Worm (Caenorhabditis elegans) whole organism, young adult: Measurements from ENCODE around the gene fbxc-7.
A peak's percentile ranks its signal among the peaks of the same experiment; 100 is the strongest.
"Not testable (repeated sequence)": the region's sequence is repeated elsewhere in the genome, so short reads cannot be mapped to it uniquely, and the experiment has no call there.

Source experiments
- B0035.1 ChIP-seq: sonication (generic microtip); optimal IDR thresholded peaks from 2 replicates; lab custom pipeline; 2016; ENCODE audit warnings: missing genetic modification characterization, mild to moderate bottlenecking, missing compliant biosample characterization, missing genotype, missing genetic modification reagents
- F23B12.7 ChIP-seq: sonication (generic microtip); optimal IDR thresholded peaks from 2 replicates; lab custom pipeline; 2017; ENCODE audit warnings: missing genetic modification characterization, mild to moderate bottlenecking, missing compliant biosample characterization, antibody characterized with exemption, moderate library complexity; ENCODE audit not compliant: insufficient read depth
- T26A5.8 ChIP-seq: sonication (generic microtip); optimal IDR thresholded peaks from 2 replicates; lab custom pipeline; 2016; ENCODE audit warnings: missing genetic modification characterization, missing compliant biosample characterization
- Y53F4B.3 ChIP-seq: fragments of 200-800 bp; sonication (Bioruptor generic); IDR thresholded peaks from 2 replicates; pipeline ENCODE4 v1.3.6; 2022; ENCODE audit warnings: missing genetic modification reagents, missing genetic modification characterization, missing compliant biosample characterization
- Y79H2A.3 ChIP-seq: fragments of 200-800 bp; sonication (Bioruptor generic); conservative IDR thresholded peaks from 2 replicates; pipeline ENCODE4 v1.3.6; 2022; ENCODE audit warnings: missing genetic modification reagents, missing genetic modification characterization, missing compliant biosample characterization
- Y95B8A.8 ChIP-seq: fragments of 200-800 bp; sonication (Bioruptor generic); IDR thresholded peaks from 2 replicates; pipeline ENCODE4 v1.3.6; 2022; ENCODE audit warnings: missing genetic modification reagents, missing genetic modification characterization, missing compliant biosample characterization
- ZK185.1 ChIP-seq: sonication (generic microtip); optimal IDR thresholded peaks from 2 replicates; lab custom pipeline; 2016; ENCODE audit warnings: mild to moderate bottlenecking, missing genetic modification characterization, missing compliant biosample characterization; ENCODE audit not compliant: poor library complexity, severe bottlenecking
- aptf-2 ChIP-seq: fragments of 200-800 bp; sonication (Bioruptor generic); conservative IDR thresholded peaks from 2 replicates; pipeline ENCODE4 v1.3.6; 2022; ENCODE audit warnings: missing genetic modification reagents, missing genetic modification characterization, missing compliant biosample characterization
- aptf-3 ChIP-seq: fragments of 200-800 bp; sonication (Bioruptor generic); IDR thresholded peaks from 2 replicates; pipeline ENCODE4 v1.3.6; 2022; ENCODE audit warnings: missing genetic modification characterization, missing compliant biosample characterization
- attf-6 ChIP-seq: fragments of 200-800 bp; sonication (Bioruptor generic); IDR thresholded peaks from 2 replicates; pipeline ENCODE4 v1.3.6; 2022; ENCODE audit warnings: missing genetic modification reagents, missing genetic modification characterization, missing compliant biosample characterization
- bed-1 ChIP-seq: fragments of 200-800 bp; sonication (Bioruptor generic); IDR thresholded peaks from 2 replicates; pipeline ENCODE4 v1.3.6; 2022; ENCODE audit warnings: missing genetic modification reagents, missing genetic modification characterization, missing compliant biosample characterization
- bed-2 ChIP-seq: fragments of 200-800 bp; sonication (Bioruptor generic); IDR thresholded peaks from 2 replicates; pipeline ENCODE4 v1.3.6; 2022; ENCODE audit warnings: missing genetic modification reagents, missing genetic modification characterization, missing compliant biosample characterization
- ceh-100 ChIP-seq: fragments of 200-800 bp; sonication (Bioruptor generic); IDR thresholded peaks from 2 replicates; pipeline ENCODE4 v1.3.6; 2022; ENCODE audit warnings: missing genetic modification reagents, missing genetic modification characterization, missing compliant biosample characterization
- ceh-40 ChIP-seq: fragments of 200-800 bp; sonication (Bioruptor generic); IDR thresholded peaks from 2 replicates; pipeline ENCODE4 v1.3.6; 2022; ENCODE audit warnings: missing genetic modification characterization, missing compliant biosample characterization
- chd-7 ChIP-seq: sonication (generic microtip); optimal IDR thresholded peaks from 2 replicates; lab custom pipeline; 2016; ENCODE audit warnings: mild to moderate bottlenecking, missing genetic modification characterization, moderate library complexity, missing compliant biosample characterization
- dox-1 ChIP-seq: fragments of 200-800 bp; sonication (Bioruptor generic); IDR thresholded peaks from 2 replicates; pipeline ENCODE4 v1.3.6; 2022; ENCODE audit warnings: missing genetic modification reagents, missing genetic modification characterization, missing compliant biosample characterization
- egl-18 ChIP-seq: fragments of 200-800 bp; sonication (Bioruptor generic); IDR thresholded peaks from 2 replicates; pipeline ENCODE4 v1.3.6; 2022; ENCODE audit warnings: missing genetic modification reagents, missing genetic modification characterization, missing compliant biosample characterization
- ets-4 ChIP-seq: fragments of 200-800 bp; sonication (Bioruptor generic); optimal IDR thresholded peaks from 2 replicates; lab custom pipeline; 2018; ENCODE audit warnings: mild to moderate bottlenecking, missing genetic modification characterization, missing compliant biosample characterization
- fkh-3 ChIP-seq: sonication (generic microtip); optimal IDR thresholded peaks from 2 replicates; lab custom pipeline; 2016; ENCODE audit warnings: mild to moderate bottlenecking, missing genetic modification characterization, missing compliant biosample characterization
- him-1 ChIP-seq: sonication (generic microtip); optimal IDR thresholded peaks from 2 replicates; lab custom pipeline; 2016; ENCODE audit warnings: missing genotype, missing genetic modification reagents, missing genetic modification characterization, missing compliant biosample characterization
- lin-35 ChIP-seq, 3 experiments: fragments of 150-350 bp in 2 of 3; sonication (generic microtip) in 1 of 3; optimal IDR thresholded peaks; 2 replicates each; lab custom pipeline; 2014 to 2018; ENCODE audit warnings: missing biosample characterization in 3 of 3, missing genetic modification characterization in 3 of 3, missing genetic modification reagents in 3 of 3
- lin-40 ChIP-seq: sonication (generic microtip); optimal IDR thresholded peaks from 2 replicates; lab custom pipeline; 2016; ENCODE audit warnings: missing genetic modification characterization, mild to moderate bottlenecking, missing compliant biosample characterization, missing genotype, missing genetic modification reagents
- lsy-27 ChIP-seq: sonication (generic microtip); optimal IDR thresholded peaks from 2 replicates; lab custom pipeline; 2017; ENCODE audit warnings: missing genetic modification characterization, mild to moderate bottlenecking, missing compliant biosample characterization, antibody characterized with exemption, missing genotype, borderline replicate concordance; ENCODE audit not compliant: insufficient read depth
- madf-3 ChIP-seq: fragments of 200-800 bp; sonication (Bioruptor generic); IDR thresholded peaks from 2 replicates; pipeline ENCODE4 v1.3.6; 2022; ENCODE audit warnings: missing genetic modification reagents, missing genetic modification characterization, missing compliant biosample characterization
- madf-6 ChIP-seq: fragments of 200-800 bp; sonication (Bioruptor generic); IDR thresholded peaks from 2 replicates; pipeline ENCODE4 v1.3.6; 2022; ENCODE audit warnings: missing genetic modification reagents, missing genetic modification characterization, missing compliant biosample characterization
- mes-4 ChIP-seq: sonication (generic microtip); optimal IDR thresholded peaks from 2 replicates; lab custom pipeline; 2016; ENCODE audit warnings: missing genotype, missing genetic modification characterization, missing compliant biosample characterization
- mxl-1 ChIP-seq: sonication (generic microtip); optimal IDR thresholded peaks from 2 replicates; lab custom pipeline; 2016; ENCODE audit warnings: missing genetic modification characterization, missing compliant biosample characterization
- nfya-2 ChIP-seq: fragments of 200-800 bp; sonication (Bioruptor generic); IDR thresholded peaks from 2 replicates; pipeline ENCODE4 v1.3.6; 2022; ENCODE audit warnings: missing genetic modification reagents, missing genetic modification characterization, missing compliant biosample characterization
- nhr-27 ChIP-seq: fragments of 200-800 bp; sonication (Bioruptor generic); optimal IDR thresholded peaks from 2 replicates; lab custom pipeline; 2018; ENCODE audit warnings: mild to moderate bottlenecking, missing genetic modification characterization, moderate library complexity, missing compliant biosample characterization
- nhr-80 ChIP-seq: sonication (generic microtip); optimal IDR thresholded peaks from 2 replicates; lab custom pipeline; 2016; ENCODE audit warnings: missing genetic modification characterization, missing compliant biosample characterization
- nhr-90 ChIP-seq: sonication (generic microtip); optimal IDR thresholded peaks from 2 replicates; lab custom pipeline; 2016; ENCODE audit warnings: missing genotype, mild to moderate bottlenecking, missing genetic modification characterization, missing compliant biosample characterization
- rec-8 ChIP-seq, 2 experiments: sonication (generic microtip); optimal IDR thresholded peaks; 2 replicates each; lab custom pipeline; 2016; ENCODE audit warnings: mild to moderate bottlenecking in 2 of 2, missing genetic modification characterization in 2 of 2, missing genetic modification reagents in 2 of 2, missing genotype in 2 of 2, missing biosample characterization in 1 of 2, missing compliant biosample characterization in 1 of 2, moderate library complexity in 1 of 2
- repo-1 ChIP-seq: sonication (generic microtip); optimal IDR thresholded peaks from 2 replicates; lab custom pipeline; 2017; ENCODE audit warnings: mild to moderate bottlenecking, missing genetic modification characterization, missing compliant biosample characterization
- rpc-1 ChIP-seq, 2 experiments: fragments of 150-350 bp in 1 of 2; sonication (generic microtip) in 1 of 2; optimal IDR thresholded peaks; 2 replicates each; lab custom pipeline; 2014 to 2018; ENCODE audit warnings: missing biosample characterization in 1 of 2, missing genetic modification characterization in 1 of 2, missing genetic modification reagents in 1 of 2, missing genotype in 1 of 2
- sea-2 ChIP-seq: fragments of 200-800 bp; sonication (Bioruptor generic); IDR thresholded peaks from 2 replicates; pipeline ENCODE4 v1.3.6; 2022; ENCODE audit warnings: missing genetic modification characterization, missing compliant biosample characterization
- snpc-1.1 ChIP-seq: sonication (generic microtip); optimal IDR thresholded peaks from 2 replicates; lab custom pipeline; 2017; ENCODE audit warnings: missing genetic modification characterization, mild to moderate bottlenecking, missing compliant biosample characterization, antibody characterized with exemption, moderate library complexity, missing genotype, missing genetic modification reagents; ENCODE audit not compliant: insufficient read depth
- snpc-1.3 ChIP-seq: sonication (generic microtip); optimal IDR thresholded peaks from 2 replicates; lab custom pipeline; 2017; ENCODE audit warnings: missing genetic modification characterization, mild to moderate bottlenecking, missing compliant biosample characterization, antibody characterized with exemption, moderate library complexity, missing genotype, missing genetic modification reagents; ENCODE audit not compliant: insufficient read depth
- xnd-1 ChIP-seq: sonication (generic microtip); optimal IDR thresholded peaks from 2 replicates; lab custom pipeline; 2016; ENCODE audit warnings: missing genotype, missing genetic modification reagents, missing genetic modification characterization, missing compliant biosample characterization
- zfh-2 ChIP-seq: fragments of 200-800 bp; sonication (Bioruptor generic); conservative IDR thresholded peaks from 2 replicates; pipeline ENCODE4 v1.3.6; 2022; ENCODE audit warnings: missing genetic modification reagents, missing genetic modification characterization, missing compliant biosample characterization
- ztf-26 ChIP-seq: sonication (generic microtip); optimal IDR thresholded peaks from 2 replicates; lab custom pipeline; 2017; ENCODE audit warnings: missing genetic modification characterization, missing compliant biosample characterization
- ztf-3 ChIP-seq: fragments of 200-800 bp; sonication (Bioruptor generic); optimal IDR thresholded peaks from 2 replicates; lab custom pipeline; 2018; ENCODE audit warnings: mild to moderate bottlenecking, missing genetic modification characterization, missing compliant biosample characterization
- ztf-6 ChIP-seq: fragments of 200-800 bp; sonication (Bioruptor generic); IDR thresholded peaks from 2 replicates; pipeline ENCODE4 v1.3.6; 2022; ENCODE audit warnings: missing genetic modification reagents, missing genetic modification characterization, missing compliant biosample characterization

Gene fbxc-7

DNA sequence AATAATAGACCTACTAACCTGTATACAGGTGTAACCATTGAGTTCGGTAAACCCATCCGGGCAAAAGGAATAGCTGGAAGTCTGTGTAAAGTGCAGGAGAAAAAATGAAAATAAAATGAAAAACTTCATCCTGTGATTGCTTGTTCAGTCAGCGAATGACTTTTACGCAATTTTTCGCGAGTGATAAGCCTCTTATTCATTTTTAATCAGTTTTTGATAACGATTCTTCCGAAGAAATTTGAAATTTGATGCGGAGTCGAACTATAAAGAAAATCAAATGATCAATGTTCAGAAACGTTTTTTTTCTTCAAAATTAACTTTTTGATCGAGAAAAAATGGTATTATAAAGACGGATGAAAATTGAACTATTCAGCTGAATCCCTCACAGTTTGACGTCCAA, 31.9 kb upstream of the fbxc-7 start:
- TF ChIP-seq ztf-3 (GFP tag; lab: Kevin White, UChicago) = no peak
- no peak for TF ChIP-seq snpc-1.3
- TF ChIP-seq him-1 (tag; lab: Kevin White, UChicago) = no peak
- TF ChIP-seq T26A5.8 (tag; lab: Kevin White, UChicago) = no peak
- peak; percentile 44 for TF ChIP-seq nhr-80 (tag; lab: Kevin White, UChicago)

DNA sequence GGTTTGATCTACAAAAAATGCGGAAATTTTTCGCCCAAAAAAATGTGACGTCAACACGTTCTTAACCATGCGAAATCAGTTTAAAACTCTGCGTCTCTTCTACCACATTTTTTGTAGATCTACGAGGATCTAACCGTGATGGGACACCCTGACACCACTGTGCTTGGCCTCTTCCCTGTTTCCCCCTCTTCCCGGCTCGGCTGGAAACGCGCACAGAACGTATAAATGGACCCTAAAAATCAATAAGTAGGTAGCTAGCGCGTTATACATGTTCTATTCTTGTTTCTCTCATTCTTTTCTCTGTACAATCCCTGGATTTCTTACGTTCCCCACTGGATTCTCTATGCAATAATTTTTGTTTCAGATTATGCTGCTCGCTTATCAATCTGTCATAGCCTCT, 31.2 kb upstream of the fbxc-7 start, which contains the start of gene fbxc-28:
Gene fbxc-28 (plus strand): TSS at position 301 of the 400 bp plus-strand sequence.
- no peak for TF ChIP-seq lin-40 (tag; lab: Kevin White, UChicago)
- TF ChIP-seq egl-18 = no peak
- TF ChIP-seq nhr-27 (tag; lab: Kevin White, UChicago) = no peak
- no peak for TF ChIP-seq ets-4 (GFP tag; lab: Kevin White, UChicago)
- TF ChIP-seq ZK185.1 = no peak
- no peak for TF ChIP-seq Y79H2A.3 (GFP tag; lab: Robert Waterston, UW)
- TF ChIP-seq aptf-3 = no peak
- no peak for TF ChIP-seq nhr-90 (tag; lab: Kevin White, UChicago)
- TF ChIP-seq bed-2 (GFP tag; lab: Robert Waterston, UW) = no peak
- TF ChIP-seq B0035.1 (tag; lab: Kevin White, UChicago) = no peak
- no peak for TF ChIP-seq aptf-2 (GFP tag; lab: Robert Waterston, UW)
- TF ChIP-seq rpc-1 (optimal IDR thresholded peaks at IDR 0.05; lab: Kevin White, UChicago) = no peak
- no peak for TF ChIP-seq rpc-1 (tag; optimal IDR thresholded peaks at IDR 0.05; lab: Kevin White, UChicago)
- TF ChIP-seq madf-6 = no peak
- no peak for TF ChIP-seq zfh-2 (GFP tag; lab: Robert Waterston, UW)
- TF ChIP-seq Y95B8A.8 (GFP tag; lab: Robert Waterston, UW) = no peak

DNA sequence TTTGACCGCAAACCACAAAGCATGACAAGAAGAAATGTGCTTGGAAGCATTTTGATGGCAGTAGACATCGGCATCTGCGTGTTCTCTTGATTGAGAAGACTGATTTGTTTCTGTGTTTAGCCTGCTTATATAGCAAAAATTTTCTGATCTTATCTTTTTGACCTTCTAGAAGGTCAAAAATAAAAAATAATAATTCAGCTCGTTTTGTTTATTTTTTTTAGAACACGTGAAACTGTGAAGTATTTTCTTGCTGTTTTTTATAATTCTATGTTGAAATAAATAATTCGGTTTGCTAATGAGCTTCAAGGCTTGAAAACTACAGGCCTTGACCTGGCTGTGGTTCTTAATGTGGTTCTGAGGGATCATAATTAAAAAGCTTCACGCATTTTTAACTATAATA, 27.4 kb upstream of the fbxc-7 start, which contains the start of gene R07C3.13:
Gene R07C3.13 (minus strand): TSS at position 101 of the 400 bp plus-strand sequence.
- TF ChIP-seq chd-7 (tag; lab: Kevin White, UChicago) (no peak), ceh-40 (GFP tag; lab: Robert Waterston, UW) (no peak), rec-8 (tag; optimal IDR thresholded peaks at IDR 0.05; lab: Kevin White, UChicago) (no peak), lin-35 (GFP tag; optimal IDR thresholded peaks at IDR 0.05; lab: Kevin White, UChicago) (no peak), snpc-1.1 (tag; lab: Kevin White, UChicago) (no peak), F23B12.7 (tag; lab: Kevin White, UChicago) (no peak), ztf-26 (tag; lab: Kevin White, UChicago) (no peak)

DNA sequence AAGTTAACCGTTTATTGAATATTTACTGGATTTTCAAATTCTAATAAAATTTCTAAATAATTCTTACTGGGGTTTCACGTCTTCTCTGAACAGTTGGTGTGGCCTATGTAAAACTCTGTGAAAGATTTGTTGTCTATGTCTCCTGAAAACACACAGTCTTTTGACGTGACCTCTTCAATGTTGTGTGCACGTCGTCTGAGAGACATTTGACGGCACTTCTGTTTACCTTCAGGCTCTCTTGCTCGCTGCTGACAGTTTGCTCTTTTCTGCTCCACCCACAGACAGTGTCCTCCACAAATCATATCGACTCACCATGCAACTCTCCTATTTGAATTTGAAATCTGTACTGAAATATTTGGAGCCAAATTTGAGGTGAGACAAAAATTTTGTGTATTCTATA, 23.9 kb upstream of the fbxc-7 start, which contains the start of gene fbxc-34:
Gene fbxc-34 (plus strand): TSS at position 301 of the 400 bp plus-strand sequence.
- TF ChIP-seq mes-4 (tag; lab: Kevin White, UChicago); sea-2 (GFP tag; lab: Robert Waterston, UW); bed-1 (GFP tag; lab: Robert Waterston, UW): not testable (repeated sequence)

DNA sequence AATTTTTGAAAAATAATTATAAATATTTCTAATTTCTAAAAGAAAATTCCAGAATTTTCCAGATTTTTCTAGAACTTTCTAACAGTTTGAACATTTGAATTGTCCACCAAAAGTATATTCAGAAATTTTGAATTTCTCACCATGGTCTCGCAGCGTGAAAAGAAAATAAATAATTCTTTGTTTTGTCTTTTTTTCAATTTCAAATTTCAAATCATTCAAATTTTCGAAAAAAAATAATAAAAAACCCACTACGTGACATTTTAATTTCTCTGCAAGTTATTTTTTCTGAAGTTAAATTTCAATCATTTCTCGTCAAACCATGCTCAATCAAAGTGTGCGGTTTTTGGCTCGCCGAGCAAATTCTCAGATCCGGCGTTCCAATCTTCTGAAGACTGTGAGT, 22.0 kb upstream of the fbxc-7 start, which contains the start of gene acs-15:
Gene acs-15 (plus strand): TSS at position 301 of the 400 bp plus-strand sequence.
- no peak for TF ChIP-seq mxl-1 (tag; lab: Kevin White, UChicago)
- no peak for TF ChIP-seq dox-1
- TF ChIP-seq repo-1 (tag; lab: Kevin White, UChicago) = no peak
- no peak for TF ChIP-seq ztf-6 (GFP tag; lab: Robert Waterston, UW)
- TF ChIP-seq Y53F4B.3 (GFP tag; lab: Robert Waterston, UW) = no peak
- no peak for TF ChIP-seq nfya-2
- TF ChIP-seq fkh-3 (tag; lab: Kevin White, UChicago) = no peak
- TF ChIP-seq egl-18 = no peak
- no peak for TF ChIP-seq madf-3 (GFP tag; lab: Robert Waterston, UW)
- no peak for TF ChIP-seq attf-6 (GFP tag; lab: Robert Waterston, UW)
- no peak for TF ChIP-seq lsy-27 (tag; lab: Kevin White, UChicago)
- TF ChIP-seq nhr-27 (tag; lab: Kevin White, UChicago) = no peak
- TF ChIP-seq ceh-100 (GFP tag; lab: Robert Waterston, UW) = no peak
- no peak for TF ChIP-seq xnd-1
- TF ChIP-seq snpc-1.3 = no peak
